Fruit fly (Drosophila melanogaster) whole organism: ENCODE results near the gene Ir94h.

Experiments
- CG8478 ChIP-seq: fragments of >200 bp; optimal IDR thresholded peaks from 2 replicates; lab custom pipeline; 2018; ENCODE audit warnings: inconsistent platforms
- Dll ChIP-seq: fragments of >200 bp; optimal IDR thresholded peaks from 2 replicates; lab custom pipeline; 2017
- EcR ChIP-seq, 2 experiments: fragments of >200 bp; optimal IDR thresholded peaks; 2 replicates each; lab custom pipeline; 2017; ENCODE audit warnings: missing biosample characterization in 2 of 2, missing genetic modification characterization in 2 of 2, missing genetic modification reagents in 2 of 2
- psq ChIP-seq: fragments of >200 bp; optimal IDR thresholded peaks from 2 replicates; lab custom pipeline; 2017
- usp ChIP-seq: fragments of >200 bp; optimal IDR thresholded peaks from 2 replicates; lab custom pipeline; 2017; ENCODE audit warnings: missing biosample characterization, missing genetic modification characterization, mixed read lengths

- TF ChIP-seq Dll (lab: Kevin White, UChicago) = no peak
- TF ChIP-seq CG8478 (lab: Kevin White, UChicago) = no peak
- TF ChIP-seq psq (lab: Kevin White, UChicago) = no peak
- no peak for TF ChIP-seq EcR (GFP tag; optimal IDR thresholded peaks at IDR 0.05; lab: Kevin White, UChicago)
- TF ChIP-seq usp (GFP tag; lab: Kevin White, UChicago) = no peak
These were observed at the start of gene Ir94h for dm6 chr3R:23487201-23487600.
